Worm (Caenorhabditis elegans) whole organism, midembryonic: ENCODE measurements around the gene hrpf-2.

Experiments used
- T22C8.4 ChIP-seq: fragments of 200-800 bp; sonication (Bioruptor generic); IDR thresholded peaks from 2 replicates; pipeline ENCODE4 v1.3.6; 2022; ENCODE audit warnings: missing genetic modification characterization, missing compliant biosample characterization
- cog-1 ChIP-seq: sonication (generic microtip); optimal IDR thresholded peaks from 2 replicates; lab custom pipeline; 2016; ENCODE audit warnings: missing genetic modification characterization, missing compliant biosample characterization
- flt-1 ChIP-seq: fragments of 200-800 bp; sonication (Bioruptor generic); IDR thresholded peaks from 2 replicates; pipeline ENCODE4 v1.3.6; 2022; ENCODE audit warnings: missing genetic modification characterization, missing compliant biosample characterization
- klf-2 ChIP-seq: fragments of 200-800 bp; sonication (Bioruptor generic); conservative IDR thresholded peaks from 2 replicates; pipeline ENCODE4 v1.3.6; 2022; ENCODE audit warnings: missing genetic modification reagents, missing genetic modification characterization, missing compliant biosample characterization
- med-1 ChIP-seq: sonication (generic microtip); optimal IDR thresholded peaks from 2 replicates; lab custom pipeline; 2017; ENCODE audit warnings: missing genetic modification characterization, mild to moderate bottlenecking, missing compliant biosample characterization, antibody characterized with exemption, missing genetic modification reagents; ENCODE audit not compliant: insufficient read depth
- ref-1 ChIP-seq: fragments of 200-800 bp; sonication (Bioruptor generic); conservative IDR thresholded peaks from 2 replicates; pipeline ENCODE4 v1.3.6; 2022; ENCODE audit warnings: missing genetic modification reagents, missing genetic modification characterization, missing compliant biosample characterization
- tab-1 ChIP-seq: fragments of 200-800 bp; sonication (Bioruptor generic); IDR thresholded peaks from 2 replicates; pipeline ENCODE4 v1.3.6; 2022; ENCODE audit warnings: missing genetic modification characterization, missing compliant biosample characterization
- ztf-23 ChIP-seq: fragments of 200-800 bp; sonication (Bioruptor generic); IDR thresholded peaks from 2 replicates; pipeline ENCODE4 v1.3.6; 2022; ENCODE audit warnings: missing genetic modification reagents, missing genetic modification characterization, missing compliant biosample characterization
- ztf-29 ChIP-seq: fragments of 200-800 bp; sonication (Bioruptor generic); IDR thresholded peaks from 2 replicates; pipeline ENCODE4 v1.3.6; 2022; ENCODE audit warnings: missing genetic modification reagents, missing genetic modification characterization, missing compliant biosample characterization

Gene hrpf-2

ce11 chrIV:6323654-6324224 is 52.6 kb downstream of the hrpf-2 start, which contains the start of gene sqd-1:
sqd-1 (plus strand) TSS chrIV:6324174.
- peak; percentile 78 for TF ChIP-seq flt-1 (GFP tag; lab: Robert Waterston, UW)
- TF ChIP-seq klf-2 (GFP tag; lab: Robert Waterston, UW): no peak
- no peak for TF ChIP-seq med-1
- TF ChIP-seq T22C8.4 (GFP tag; lab: Robert Waterston, UW): no peak
- TF ChIP-seq ztf-23 (GFP tag; lab: Robert Waterston, UW): peak; percentile 85
- TF ChIP-seq cog-1: peak; percentile 60
- no peak for TF ChIP-seq ztf-29 (GFP tag; lab: Robert Waterston, UW)
- TF ChIP-seq tab-1 (GFP tag; lab: Robert Waterston, UW): no peak
- TF ChIP-seq ref-1: no peak
